Worm (Caenorhabditis elegans): ENCODE measurements around the gene T04G9.6.

- no peak for TF ChIP-seq daf-12 (tag; optimal IDR thresholded peaks at IDR 0.05)
- TF ChIP-seq mdl-1 (tag; optimal IDR thresholded peaks at IDR 0.05): no peak
- TF ChIP-seq unc-39 (tag; optimal IDR thresholded peaks at IDR 0.05): no peak
- TF ChIP-seq nhr-11 (tag; optimal IDR thresholded peaks at IDR 0.05): no peak
- no peak for TF ChIP-seq dpl-1 (GFP tag; optimal IDR thresholded peaks at IDR 0.05)
- TF ChIP-seq nhr-48 (tag; optimal IDR thresholded peaks at IDR 0.05): no peak
- TF ChIP-seq mxl-2 (GFP tag; conservative IDR thresholded peaks at IDR 0.05): no peak
- no peak for TF ChIP-seq lir-3 (tag; optimal IDR thresholded peaks at IDR 0.05)
- TF ChIP-seq zfp-3 (GFP tag; conservative IDR thresholded peaks at IDR 0.05): no peak
- TF ChIP-seq lin-39 (tag; optimal IDR thresholded peaks at IDR 0.05): no peak
- TF ChIP-seq unc-62 (GFP tag; optimal IDR thresholded peaks at IDR 0.05 in 1 of 2): no peak
- no peak for TF ChIP-seq unc-62 (tag; optimal IDR thresholded peaks at IDR 0.05)
- no peak for TF ChIP-seq Y48G9A.11 (GFP tag; IDR thresholded peaks at IDR 0.05)
- no peak for TF ChIP-seq zag-1 (tag; optimal IDR thresholded peaks at IDR 0.05)
Measured at ce11 chrX:787992-788391, 3.2 kb upstream of the T04G9.6 start, which contains the start of gene attf-5.

Measured in whole organism, L4 larva.